Worm (Caenorhabditis elegans): ENCODE results near the gene sri-62.
"Not testable (repeated sequence)": the region's sequence is repeated elsewhere in the genome, so short reads cannot be mapped to it uniquely, and the experiment has no call there.

sri-62 gene

ce11 chrII:2684208-2684607, 14.1 kb downstream of the sri-62 start, which contains the start of gene ceh-87:
Gene ceh-87, minus strand, starts transcription at chrII:2684308.
- no peak for TF ChIP-seq Y48G9A.11 (GFP tag; IDR thresholded peaks at IDR 0.05)

- TF ChIP-seq aha-1 (tag) = peak; percentile 36
- no peak for TF ChIP-seq F26F4.8 (GFP tag; conservative IDR thresholded peaks at IDR 0.05)
These were observed 17.2 kb downstream of the sri-62 start, which contains the start of gene F34D6.1 for ce11 chrII:2681118-2681517. Gene F34D6.1, minus strand, starts transcription at chrII:2681218.

ce11 chrII:2677534-2678168, 20.6 kb downstream of the sri-62 start, which contains the start of gene F22E5.17:
Gene F22E5.17, plus strand, starts transcription at chrII:2678041.
- TF ChIP-seq nhr-77 (tag; optimal IDR thresholded peaks at IDR 0.05) = peak; percentile 7
- no peak for TF ChIP-seq fos-1 (tag; optimal IDR thresholded peaks at IDR 0.05)
- TF ChIP-seq lin-1 (GFP tag; IDR thresholded peaks at IDR 0.05) = 0 out of 2 replicates have a peak, but pooled peaks have one; percentile 12
- peak; percentile 22 for TF ChIP-seq nhr-102 (tag; optimal IDR thresholded peaks at IDR 0.05)
- TF ChIP-seq pqm-1 (tag; optimal IDR thresholded peaks at IDR 0.05) = peak; percentile 94
- peak; percentile 63 for TF ChIP-seq hlh-11 (tag; optimal IDR thresholded peaks at IDR 0.05)
- TF ChIP-seq dmd-6 (GFP tag; IDR thresholded peaks at IDR 0.05) = peak; percentile 92
- no peak for TF ChIP-seq lir-3 (tag; optimal IDR thresholded peaks at IDR 0.05)
- TF ChIP-seq duxl-1 (tag; optimal IDR thresholded peaks at IDR 0.05; ENCODE audit: poor library complexity) = no peak
- TF ChIP-seq egl-43 (GFP tag; IDR thresholded peaks at IDR 0.05) = 0 out of 2 replicates have a peak, but pooled peaks have one; percentile 41
- TF ChIP-seq zip-11 (GFP tag; IDR thresholded peaks at IDR 0.05) = no peak
- peak; percentile 33 for TF ChIP-seq nhr-48 (tag; optimal IDR thresholded peaks at IDR 0.05)
- no peak for TF ChIP-seq nhr-237 (tag; optimal IDR thresholded peaks at IDR 0.05)
- TF ChIP-seq php-3 (GFP tag; IDR thresholded peaks at IDR 0.05) = peak; percentile 48; the same call in 1 of the 2 replicates
- peak; percentile 88 for TF ChIP-seq nhr-28 (tag; optimal IDR thresholded peaks at IDR 0.05)

DNA sequence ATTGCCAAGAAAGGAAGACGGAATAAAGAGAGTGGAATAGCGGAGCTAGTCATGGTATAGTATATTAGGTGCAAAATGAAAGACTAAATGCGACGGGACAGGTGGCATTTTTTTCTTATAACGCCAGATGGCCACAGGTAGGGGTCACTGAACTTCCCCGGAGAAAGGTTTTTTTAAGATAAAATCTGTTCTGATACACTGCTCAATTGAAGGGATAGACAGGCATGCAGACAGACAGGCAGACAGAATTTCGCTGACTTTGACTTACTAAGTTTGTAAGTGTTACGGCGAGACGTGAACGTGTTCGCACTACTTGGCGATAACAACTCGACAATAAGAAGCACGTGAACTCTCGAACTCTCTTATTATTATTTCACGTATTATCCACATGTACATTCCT, 24.7 kb downstream of the sri-62 start, which contains the start of the genes F22E5.20 and F22E5.1:
F22E5.20 (minus strand) TSS at position 101 of the 400 bp plus-strand sequence.
F22E5.1 (plus strand) TSS at position 242 of the 400 bp plus-strand sequence.
- TF ChIP-seq dmd-6 (GFP tag; IDR thresholded peaks at IDR 0.05); zfp-2 (tag; optimal IDR thresholded peaks at IDR 0.05); daf-16 (GFP tag; optimal IDR thresholded peaks at IDR 0.05); daf-16 (tag; optimal IDR thresholded peaks at IDR 0.05): not testable (repeated sequence)

- not testable (repeated sequence) for TF ChIP-seq jun-1, unc-39, lin-39 (tag; optimal IDR thresholded peaks at IDR 0.05)
These were observed 26.0 kb downstream of the sri-62 start, which contains the start of gene sri-57 for ce11 chrII:2672320-2672719. Gene sri-57, minus strand, starts transcription at chrII:2672420.

- TF ChIP-seq gei-8 (GFP tag; optimal IDR thresholded peaks at IDR 0.05) = no peak
- no peak for TF ChIP-seq tra-1 (GFP tag; IDR thresholded peaks at IDR 0.05)
- no peak for TF ChIP-seq lim-7 (GFP tag; IDR thresholded peaks at IDR 0.05)
- TF ChIP-seq dmd-8 (GFP tag; IDR thresholded peaks at IDR 0.05) = no peak
- no peak for TF ChIP-seq ceh-28 (tag; optimal IDR thresholded peaks at IDR 0.05)
- no peak for TF ChIP-seq Y105C5A.15 (GFP tag; IDR thresholded peaks at IDR 0.05)
- no peak for TF ChIP-seq sdz-12 (GFP tag; optimal IDR thresholded peaks at IDR 0.05)
- TF ChIP-seq madf-5 (GFP tag; IDR thresholded peaks at IDR 0.05) = no peak
- no peak for TF ChIP-seq jun-1 (tag; optimal IDR thresholded peaks at IDR 0.05)
- no peak for TF ChIP-seq hlh-11 (tag; optimal IDR thresholded peaks at IDR 0.05)
- TF ChIP-seq nhr-28 (tag; optimal IDR thresholded peaks at IDR 0.05) = no peak
- no peak for TF ChIP-seq attf-4 (tag; optimal IDR thresholded peaks at IDR 0.05)
- TF ChIP-seq rbr-2 (tag; optimal IDR thresholded peaks at IDR 0.05) = no peak
- no peak for TF ChIP-seq lir-3 (tag; optimal IDR thresholded peaks at IDR 0.05)
- TF ChIP-seq nhr-111 (GFP tag; optimal IDR thresholded peaks at IDR 0.05) = no peak
- no peak for TF ChIP-seq nhr-77 (tag; optimal IDR thresholded peaks at IDR 0.05)
- no peak for TF ChIP-seq nhr-237 (tag; optimal IDR thresholded peaks at IDR 0.05)
These were observed 32.7 kb downstream of the sri-62 start, which contains the start of gene F22E5.22 for ce11 chrII:2665606-2666005. Gene F22E5.22, plus strand, starts transcription at chrII:2665906.

Measured in whole organism, L4 larva.